Worm (Caenorhabditis elegans) whole organism, L1 larva: ENCODE data around the gene wago-5.

Source experiments
- aly-2 ChIP-seq: fragments of 150-350 bp; optimal IDR thresholded peaks from 2 replicates; lab custom pipeline; 2014; ENCODE audit warnings: missing biosample characterization, missing genetic modification characterization
- ceh-63 ChIP-seq: fragments of 200-800 bp; sonication (Bioruptor generic); optimal IDR thresholded peaks from 2 replicates; lab custom pipeline; 2018; ENCODE audit warnings: mild to moderate bottlenecking, missing genetic modification characterization, missing compliant biosample characterization
- ceh-82 ChIP-seq, 3 experiments: fragments of 150-350 bp in 1 of 3; sonication (generic microtip) in 2 of 3; optimal IDR thresholded peaks; 2 replicates each; lab custom pipeline; 2014 to 2017; ENCODE audit warnings: missing biosample characterization in 3 of 3, missing genetic modification characterization in 3 of 3
- elt-2 ChIP-seq: sonication (generic microtip); optimal IDR thresholded peaks from 2 replicates; lab custom pipeline; 2016; ENCODE audit warnings: missing genetic modification characterization, mild to moderate bottlenecking, inconsistent platforms, missing compliant biosample characterization, missing genetic modification reagents
- elt-3 ChIP-seq, 6 experiments: fragments of 150-350 bp in 1 of 6; sonication (generic microtip); optimal IDR thresholded peaks; 2 replicates each; lab custom pipeline; 2017 to 2018; ENCODE audit warnings: missing biosample characterization in 6 of 6, missing genetic modification characterization in 6 of 6, inconsistent platforms in 1 of 6
- fos-1 ChIP-seq: fragments of 150-350 bp; optimal IDR thresholded peaks from 2 replicates; lab custom pipeline; 2014; ENCODE audit warnings: missing biosample characterization, missing genetic modification characterization
- lin-39 ChIP-seq: fragments of 150-350 bp; optimal IDR thresholded peaks from 2 replicates; lab custom pipeline; 2014; ENCODE audit warnings: missing biosample characterization, missing genetic modification reagents, missing genetic modification characterization
- nhr-77 ChIP-seq: fragments of 150-350 bp; optimal IDR thresholded peaks from 2 replicates; lab custom pipeline; 2014; ENCODE audit warnings: missing biosample characterization, missing genetic modification characterization
- nhr-85 ChIP-seq: sonication (generic microtip); peaks from one replicate; lab custom pipeline; 2016; ENCODE audit warnings: missing genetic modification characterization, inconsistent platforms, missing compliant biosample characterization
- pqm-1 ChIP-seq: sonication (generic microtip); optimal IDR thresholded peaks from 3 replicates; lab custom pipeline; 2017; ENCODE audit warnings: missing biosample characterization, missing genetic modification characterization
- snpc-4 ChIP-seq: fragments of 150-350 bp; optimal IDR thresholded peaks from 2 replicates; lab custom pipeline; 2014; ENCODE audit warnings: missing biosample characterization, missing genetic modification characterization

DNA sequence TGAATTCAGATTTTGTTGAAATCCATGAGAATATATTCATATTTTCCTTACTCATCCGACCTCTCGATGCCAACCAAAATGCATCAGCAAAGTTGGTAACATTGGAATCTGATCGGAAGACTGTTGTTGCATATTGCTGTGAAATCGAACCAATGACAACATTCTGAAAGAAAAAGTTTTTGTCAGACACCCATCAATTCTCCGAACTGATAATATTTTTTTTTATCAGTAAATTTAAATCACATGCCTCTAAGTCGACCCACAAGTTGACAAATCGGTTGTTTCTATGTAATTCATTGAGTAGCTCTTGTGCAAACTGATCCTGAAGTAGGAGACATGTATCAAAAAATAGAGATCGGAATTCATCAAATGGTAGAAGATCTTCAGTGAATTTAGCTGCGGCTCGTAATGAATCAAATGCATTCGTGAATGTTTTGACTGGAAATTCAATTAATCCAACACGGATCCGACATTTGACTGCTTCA lies 14.7 kb upstream of the wago-5 start, which contains the start of gene col-74:
- no peak for TF ChIP-seq lin-39 (tag; lab: Kevin White, UChicago)
- TF ChIP-seq pqm-1 (tag; lab: Kevin White, UChicago), result no peak
- no peak for TF ChIP-seq snpc-4
- no peak for TF ChIP-seq ceh-63 (GFP tag; lab: Kevin White, UChicago)
- no peak for TF ChIP-seq fos-1 (tag; lab: Kevin White, UChicago)
- TF ChIP-seq aly-2 (tag; lab: Kevin White, UChicago), result no peak
- no peak for TF ChIP-seq elt-3 (tag; optimal IDR thresholded peaks at IDR 0.05; lab: Kevin White, UChicago)
- TF ChIP-seq nhr-85 (tag; lab: Kevin White, UChicago), result no peak
- TF ChIP-seq nhr-77 (tag; lab: Kevin White, UChicago), result no peak
- peak; percentile 55 for TF ChIP-seq elt-2 (tag; lab: Kevin White, UChicago)
- TF ChIP-seq ceh-82 (tag; optimal IDR thresholded peaks at IDR 0.05; lab: Kevin White, UChicago), result no peak
